Fruit fly (Drosophila melanogaster) whole organism, embryonic: ENCODE measurements around the gene CG6126.

Experiments
- BtbVII ChIP-seq: fragments of 200-800 bp; sonication (Bioruptor generic); optimal IDR thresholded peaks from 3 replicates; lab custom pipeline; 2017; ENCODE audit warnings: missing biosample characterization, mild to moderate bottlenecking, missing genetic modification characterization
- CG10274 ChIP-seq: fragments of 200-800 bp; sonication (Bioruptor generic); optimal IDR thresholded peaks from 3 replicates; lab custom pipeline; 2017; ENCODE audit warnings: missing biosample characterization, mild to moderate bottlenecking, missing genetic modification characterization
- CG12744 ChIP-seq: fragments of 200-800 bp; sonication (Bioruptor generic); optimal IDR thresholded peaks from 2 replicates; lab custom pipeline; 2016; ENCODE audit warnings: missing biosample characterization, missing genetic modification characterization
- CG14965 ChIP-seq: fragments of 200-800 bp; sonication (Bioruptor generic); optimal IDR thresholded peaks from 2 replicates; lab custom pipeline; 2016; ENCODE audit warnings: missing biosample characterization, missing genetic modification characterization, borderline replicate concordance
- CG3065 ChIP-seq: fragments of 200-800 bp; sonication (Bioruptor generic); optimal IDR thresholded peaks from 2 replicates; lab custom pipeline; 2016; ENCODE audit warnings: missing biosample characterization, missing genetic modification characterization
- CG3407 ChIP-seq: fragments of 200-800 bp; sonication (Bioruptor generic); optimal IDR thresholded peaks from 2 replicates; lab custom pipeline; 2018; ENCODE audit warnings: missing biosample characterization, mild to moderate bottlenecking, missing genetic modification characterization
- CG34376 ChIP-seq: fragments of 200-800 bp; sonication (Bioruptor generic); optimal IDR thresholded peaks from 2 replicates; lab custom pipeline; 2018; ENCODE audit warnings: missing biosample characterization, mild to moderate bottlenecking, missing genetic modification characterization
- CG6254 ChIP-seq: fragments of 200-800 bp; sonication (Bioruptor generic); optimal IDR thresholded peaks from 3 replicates; lab custom pipeline; 2017; ENCODE audit warnings: mild to moderate bottlenecking, missing biosample characterization, missing genetic modification reagents, missing genetic modification characterization
- CG6813 ChIP-seq: fragments of 200-800 bp; sonication (Bioruptor generic); optimal IDR thresholded peaks from 2 replicates; lab custom pipeline; 2017; ENCODE audit warnings: missing biosample characterization, missing genetic modification characterization, mild to moderate bottlenecking, moderate library complexity, missing genetic modification reagents
- CG8924 ChIP-seq: fragments of 200-800 bp; optimal IDR thresholded peaks from 3 replicates; lab custom pipeline; 2019; ENCODE audit warnings: missing biosample characterization, mild to moderate bottlenecking, missing genetic modification characterization, moderate library complexity
- CG9215 ChIP-seq: fragments of 200-800 bp; sonication (Bioruptor generic); IDR thresholded peaks from 2 replicates; pipeline ENCODE4 v1.3.6; 2022; ENCODE audit warnings: missing biosample characterization, missing genetic modification characterization
- CTCF ChIP-seq: fragments of 200-800 bp; sonication (Bioruptor generic); optimal IDR thresholded peaks from 2 replicates; lab custom pipeline; 2017; ENCODE audit warnings: missing biosample characterization, mild to moderate bottlenecking, missing genetic modification characterization, moderate library complexity
- D19A ChIP-seq: fragments of 200-800 bp; optimal IDR thresholded peaks from 3 replicates; lab custom pipeline; 2019; ENCODE audit warnings: missing biosample characterization, mild to moderate bottlenecking, missing genetic modification characterization, moderate library complexity
- Dbx ChIP-seq: fragments of 200-800 bp; sonication (Bioruptor generic); IDR thresholded peaks from 3 replicates; pipeline ENCODE4 v1.3.6; 2022; ENCODE audit warnings: missing biosample characterization, missing genetic modification characterization
- Doc2 ChIP-seq: fragments of 200-800 bp; sonication (Bioruptor generic); IDR thresholded peaks from 2 replicates; pipeline ENCODE4 v1.3.6; 2022; ENCODE audit warnings: missing biosample characterization, missing genetic modification characterization
- Doc3 ChIP-seq: fragments of 200-800 bp; sonication (Bioruptor generic); IDR thresholded peaks from 3 replicates; pipeline ENCODE4 v1.3.6; 2022; ENCODE audit warnings: missing biosample characterization, missing genetic modification characterization; ENCODE audit not compliant: partially characterized antibody
- Fer2 ChIP-seq: fragments of 200-800 bp; sonication (Bioruptor generic); optimal IDR thresholded peaks from 2 replicates; lab custom pipeline; 2018; ENCODE audit warnings: missing biosample characterization, mild to moderate bottlenecking, missing genetic modification characterization, moderate library complexity
- Gsc ChIP-seq: fragments of 200-800 bp; sonication (Bioruptor generic); IDR thresholded peaks from 2 replicates; pipeline ENCODE4 v1.3.6; 2022; ENCODE audit warnings: missing biosample characterization, missing genetic modification characterization
- Hey ChIP-seq: fragments of 200-800 bp; sonication (Bioruptor generic); optimal IDR thresholded peaks from 3 replicates; lab custom pipeline; 2018; ENCODE audit warnings: missing biosample characterization, mild to moderate bottlenecking, missing genetic modification characterization
- Kr ChIP-seq: fragments of 200-800 bp; sonication (Bioruptor generic); optimal IDR thresholded peaks from 2 replicates; lab custom pipeline; 2017; ENCODE audit warnings: missing biosample characterization, mild to moderate bottlenecking, missing genetic modification characterization
- Ravus ChIP-seq: fragments of 200-800 bp; sonication (Bioruptor generic); IDR thresholded peaks from 2 replicates; pipeline ENCODE4 v1.3.6; 2022; ENCODE audit warnings: missing biosample characterization, missing genetic modification characterization
- Sox102F ChIP-seq: fragments of 200-800 bp; sonication (Bioruptor generic); optimal IDR thresholded peaks from 2 replicates; lab custom pipeline; 2018; ENCODE audit warnings: missing biosample characterization, mild to moderate bottlenecking, missing genetic modification characterization, moderate library complexity
- abd-A ChIP-seq: fragments of 200-800 bp; sonication (Bioruptor generic); optimal IDR thresholded peaks from 3 replicates; lab custom pipeline; 2019; ENCODE audit warnings: missing biosample characterization, mild to moderate bottlenecking, missing genetic modification characterization, moderate library complexity
- amos ChIP-seq: fragments of 200-800 bp; sonication (Bioruptor generic); IDR thresholded peaks from 2 replicates; pipeline ENCODE4 v1.3.6; 2022; ENCODE audit warnings: missing biosample characterization, missing genetic modification characterization; ENCODE audit not compliant: partially characterized antibody
- bigmax ChIP-seq: fragments of 200-800 bp; sonication (Bioruptor generic); optimal IDR thresholded peaks from 2 replicates; lab custom pipeline; 2018; ENCODE audit warnings: missing biosample characterization, mild to moderate bottlenecking, missing genetic modification characterization
- cato ChIP-seq: fragments of 200-800 bp; sonication (Bioruptor generic); optimal IDR thresholded peaks from 2 replicates; lab custom pipeline; 2016; ENCODE audit warnings: missing biosample characterization, missing genetic modification characterization, borderline replicate concordance
- dm ChIP-seq: fragments of 200-800 bp; sonication (Bioruptor generic); optimal IDR thresholded peaks from 3 replicates; lab custom pipeline; 2016; ENCODE audit warnings: missing biosample characterization, missing genetic modification characterization
- emc ChIP-seq: fragments of 200-800 bp; sonication (Bioruptor generic); optimal IDR thresholded peaks from 2 replicates; lab custom pipeline; 2016; ENCODE audit warnings: missing biosample characterization, missing genetic modification characterization
- en ChIP-seq: fragments of 200-800 bp; sonication (Bioruptor generic); optimal IDR thresholded peaks from 2 replicates; lab custom pipeline; 2016; ENCODE audit warnings: missing biosample characterization, missing genetic modification characterization
- gfzf ChIP-seq: fragments of 200-800 bp; sonication (Bioruptor generic); optimal IDR thresholded peaks from 2 replicates; lab custom pipeline; 2016; ENCODE audit warnings: missing biosample characterization, mild to moderate bottlenecking, missing genetic modification characterization, moderate library complexity
- gsb-n ChIP-seq: fragments of 200-800 bp; sonication (Bioruptor generic); optimal IDR thresholded peaks from 3 replicates; lab custom pipeline; 2018; ENCODE audit warnings: missing biosample characterization, mild to moderate bottlenecking, missing genetic modification characterization
- kay ChIP-seq: fragments of 200-800 bp; sonication (Bioruptor generic); optimal IDR thresholded peaks from 2 replicates; lab custom pipeline; 2016; ENCODE audit warnings: missing biosample characterization, missing genetic modification characterization
- lmd ChIP-seq: fragments of 200-800 bp; sonication (Bioruptor generic); IDR thresholded peaks from 2 replicates; pipeline ENCODE4 v1.3.6; 2022; ENCODE audit warnings: missing biosample characterization, missing genetic modification characterization
- nom ChIP-seq: fragments of 200-800 bp; sonication (Bioruptor generic); optimal IDR thresholded peaks from 2 replicates; lab custom pipeline; 2017; ENCODE audit warnings: missing biosample characterization, missing genetic modification characterization, mild to moderate bottlenecking, moderate library complexity, missing genetic modification reagents
- oc ChIP-seq: fragments of 200-800 bp; sonication (Bioruptor generic); optimal IDR thresholded peaks from 2 replicates; lab custom pipeline; 2018; ENCODE audit warnings: missing biosample characterization, mild to moderate bottlenecking, missing genetic modification characterization, moderate library complexity
- onecut ChIP-seq: fragments of 200-800 bp; sonication (Bioruptor generic); IDR thresholded peaks from 2 replicates; pipeline ENCODE4 v1.3.6; 2022; ENCODE audit warnings: missing biosample characterization, missing genetic modification characterization
- pan ChIP-seq, 4 experiments: fragments of >200 bp in 3 of 4; fragments of 200-800 bp in 1 of 4; sonication (Bioruptor generic) in 1 of 4; optimal IDR thresholded peaks in 3 of 4; IDR thresholded peaks in 1 of 4; 2 replicates each; pipeline versions ENCODE4 v1.3.6 to Lab custom; 2017 to 2022; ENCODE audit warnings: missing biosample characterization in 2 of 4, missing genetic modification characterization in 2 of 4, mixed read lengths in 1 of 4
- pita ChIP-seq: fragments of 200-800 bp; sonication (Bioruptor generic); optimal IDR thresholded peaks from 2 replicates; lab custom pipeline; 2017; ENCODE audit warnings: missing biosample characterization, mild to moderate bottlenecking, missing genetic modification characterization
- pros ChIP-seq: fragments of 200-800 bp; sonication (Bioruptor generic); optimal IDR thresholded peaks from 3 replicates; lab custom pipeline; 2019; ENCODE audit warnings: missing biosample characterization, mild to moderate bottlenecking, missing genetic modification characterization, moderate library complexity
- ro ChIP-seq: fragments of 200-800 bp; sonication (Bioruptor generic); IDR thresholded peaks from 2 replicates; pipeline ENCODE4 v1.3.6; 2022; ENCODE audit warnings: missing biosample characterization, missing genetic modification characterization
- sima ChIP-seq: fragments of 200-800 bp; sonication (Bioruptor generic); optimal IDR thresholded peaks from 2 replicates; lab custom pipeline; 2016; ENCODE audit warnings: missing biosample characterization, missing genetic modification characterization
- slbo ChIP-seq: fragments of 200-800 bp; sonication (Bioruptor generic); IDR thresholded peaks from 2 replicates; pipeline ENCODE4 v1.3.6; 2022; ENCODE audit warnings: missing biosample characterization, missing genetic modification characterization
- tgo ChIP-seq: fragments of 200-800 bp; sonication (Bioruptor generic); IDR thresholded peaks from 3 replicates; pipeline ENCODE4 v1.3.6; 2022; ENCODE audit warnings: missing biosample characterization, missing genetic modification characterization
- tio ChIP-seq: fragments of 200-800 bp; sonication (Bioruptor generic); optimal IDR thresholded peaks from 2 replicates; lab custom pipeline; 2017; ENCODE audit warnings: missing biosample characterization, missing genetic modification characterization, inconsistent platforms
- tll ChIP-seq, 2 experiments: fragments of 200-800 bp in 1 of 2; fragments of >200 bp in 1 of 2; sonication (Bioruptor generic) in 1 of 2; optimal IDR thresholded peaks; 2 replicates each; lab custom pipeline; 2017 to 2019; ENCODE audit warnings: missing biosample characterization in 2 of 2, missing genetic modification characterization in 2 of 2, mild to moderate bottlenecking in 1 of 2, moderate library complexity in 1 of 2
- toy ChIP-seq: fragments of 200-800 bp; sonication (Bioruptor generic); IDR thresholded peaks from 2 replicates; pipeline ENCODE4 v1.3.6; 2022; ENCODE audit warnings: missing biosample characterization, missing genetic modification characterization
- vnd ChIP-seq: fragments of 200-800 bp; sonication (Bioruptor generic); IDR thresholded peaks from 3 replicates; pipeline ENCODE4 v1.3.6; 2022; ENCODE audit warnings: missing biosample characterization, missing genetic modification characterization; ENCODE audit not compliant: partially characterized antibody
- wdn ChIP-seq: fragments of 200-800 bp; sonication (Bioruptor generic); IDR thresholded peaks from 2 replicates; pipeline ENCODE4 v1.3.6; 2022; ENCODE audit warnings: missing biosample characterization, missing genetic modification characterization
- z ChIP-seq: fragments of 200-800 bp; sonication (Bioruptor generic); IDR thresholded peaks from 3 replicates; pipeline ENCODE4 v1.3.6; 2022; ENCODE audit warnings: missing biosample characterization, missing genetic modification characterization
- zf30C ChIP-seq: fragments of 200-800 bp; sonication (Bioruptor generic); optimal IDR thresholded peaks from 3 replicates; lab custom pipeline; 2018; ENCODE audit warnings: missing biosample characterization, mild to moderate bottlenecking, missing genetic modification characterization

Gene CG6126

DNA sequence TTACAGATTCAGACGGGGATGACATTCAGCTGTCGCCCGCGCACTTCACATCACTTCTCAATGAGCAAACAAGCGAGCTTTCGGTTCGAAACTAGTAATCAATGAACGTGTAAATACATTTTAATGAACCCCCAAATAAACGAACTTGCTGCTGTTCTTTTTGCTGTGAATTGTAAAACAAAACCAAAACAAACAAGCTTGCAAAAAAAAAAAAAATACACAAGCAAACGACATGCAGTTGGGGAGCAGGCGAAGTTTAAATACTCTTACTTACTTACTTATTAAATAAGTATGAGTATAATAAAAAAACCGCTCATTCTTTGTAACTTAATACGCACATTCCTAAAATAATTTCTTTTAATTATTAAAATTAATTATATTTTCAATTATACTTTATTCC lies 48.6 kb downstream of the CG6126 start (continued):
- no peak for TF ChIP-seq cato (GFP tag; lab: Kevin White, UChicago)
- no peak for TF ChIP-seq CG8924 (tag; lab: Kevin White, UChicago)
- no peak for TF ChIP-seq Doc2 (GFP tag; lab: Robert Waterston, UW)
- no peak for TF ChIP-seq BtbVII (GFP tag; lab: Kevin White, UChicago)
- no peak for TF ChIP-seq CG10274
- no peak for TF ChIP-seq lmd (GFP tag; lab: Robert Waterston, UW)
- TF ChIP-seq ro (GFP tag; lab: Robert Waterston, UW), result no peak
- TF ChIP-seq gfzf (GFP tag; lab: Kevin White, UChicago), result no peak
- TF ChIP-seq nom, result peak; percentile 24
- no peak for TF ChIP-seq emc
- no peak for TF ChIP-seq CG34376 (GFP tag; lab: Kevin White, UChicago)
- TF ChIP-seq CG3065, result no peak
- no peak for TF ChIP-seq dm (GFP tag; lab: Kevin White, UChicago)
- TF ChIP-seq D19A (tag; lab: Kevin White, UChicago), result peak; percentile 58
- no peak for TF ChIP-seq CG14965 (GFP tag; lab: Kevin White, UChicago)
- TF ChIP-seq Sox102F (GFP tag; lab: Kevin White, UChicago), result no peak

DNA sequence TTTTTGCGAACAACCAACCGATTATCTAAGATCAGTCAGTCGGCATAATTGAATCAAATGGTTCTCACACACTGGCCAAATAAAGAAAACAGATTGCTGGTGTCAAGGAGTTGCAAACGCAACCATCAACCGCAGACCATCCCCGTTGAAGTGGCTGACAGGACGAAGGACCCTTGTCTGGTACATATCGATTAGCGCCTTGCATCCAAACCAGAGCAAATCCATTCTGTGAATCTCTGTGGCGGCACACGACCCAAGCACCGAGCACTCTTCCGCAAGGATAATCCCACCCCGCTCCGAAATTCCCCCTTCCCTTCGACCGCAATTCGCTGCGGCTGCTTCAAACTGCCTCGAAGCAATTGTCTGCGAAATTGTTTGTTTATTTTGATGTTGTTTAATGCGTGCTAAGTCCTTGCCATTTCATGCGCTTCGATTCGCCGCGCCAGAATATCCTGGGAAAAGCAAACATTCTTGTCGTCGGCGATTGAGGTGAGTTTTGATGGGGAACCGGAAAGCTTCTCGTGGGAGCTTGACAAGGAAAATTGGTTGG lies 49.5 kb downstream of the CG6126 start:
- TF ChIP-seq bigmax (GFP tag; lab: Kevin White, UChicago), result no peak
- TF ChIP-seq oc, result peak; percentile 18
- peak; percentile 77 for TF ChIP-seq Fer2
- no peak for TF ChIP-seq tgo (GFP tag; lab: Robert Waterston, UW)
- no peak for TF ChIP-seq Kr (GFP tag; lab: Kevin White, UChicago)
- TF ChIP-seq tio (GFP tag; lab: Kevin White, UChicago), result no peak
- TF ChIP-seq CG12744 (GFP tag; lab: Kevin White, UChicago), result no peak
- peak; percentile 74 for TF ChIP-seq gsb-n (tag; lab: Kevin White, UChicago)
- TF ChIP-seq Gsc (GFP tag; lab: Robert Waterston, UW), result no peak
- TF ChIP-seq kay (GFP tag; lab: Kevin White, UChicago), result no peak
- no peak for TF ChIP-seq CG6813 (GFP tag; lab: Kevin White, UChicago)
- no peak for TF ChIP-seq en
- no peak for TF ChIP-seq CG9215 (GFP tag; lab: Robert Waterston, UW)
- 0 out of 3 replicates have a peak, but pooled peaks have one; percentile 27 for TF ChIP-seq vnd
- no peak for TF ChIP-seq zf30C (GFP tag; lab: Kevin White, UChicago)
- no peak for TF ChIP-seq Doc3
- TF ChIP-seq Hey (tag; lab: Kevin White, UChicago), result peak; percentile 34
- TF ChIP-seq Dbx, result no peak
- 0 out of 2 replicates have a peak, but pooled peaks have one; percentile 29 for TF ChIP-seq toy
- no peak for TF ChIP-seq pita (GFP tag; lab: Kevin White, UChicago)
- TF ChIP-seq pros, result peak; percentile 48
- no peak for TF ChIP-seq amos (GFP tag; lab: Robert Waterston, UW)
- TF ChIP-seq onecut, result peak; percentile 65
- TF ChIP-seq CG6254 (GFP tag; lab: Kevin White, UChicago), result no peak
- no peak for TF ChIP-seq sima (GFP tag; lab: Kevin White, UChicago)
- TF ChIP-seq CTCF (GFP tag; lab: Kevin White, UChicago), result no peak
- no peak for TF ChIP-seq Ravus (GFP tag; lab: Robert Waterston, UW)
- TF ChIP-seq abd-A, result peak; percentile 51
- no peak for TF ChIP-seq z (GFP tag; lab: Robert Waterston, UW)
- no peak for TF ChIP-seq tll (GFP tag; optimal IDR thresholded peaks at IDR 0.05; lab: Kevin White, UChicago)
- no peak for TF ChIP-seq pan (optimal IDR thresholded peaks at IDR 0.05; lab: Kevin White, UChicago)
- no peak for TF ChIP-seq pan (GFP tag; optimal IDR thresholded peaks at IDR 0.05 in 1 of 2, IDR thresholded peaks at IDR 0.05 in 1 of 2)
- no peak for TF ChIP-seq wdn (GFP tag; lab: Robert Waterston, UW)
- 0 out of 2 replicates have a peak, but pooled peaks have one; percentile 3 for TF ChIP-seq slbo
- no peak for TF ChIP-seq CG3407 (GFP tag; lab: Kevin White, UChicago)
